Worm (Caenorhabditis elegans) whole organism, L4/young adult: ENCODE results near the gene cyp-33C7.

ENCODE experiments used
- W03F9.2 ChIP-seq: fragments of 150-350 bp; optimal IDR thresholded peaks from 2 replicates; lab custom pipeline; 2014; ENCODE audit warnings: missing biosample characterization, missing genetic modification characterization
- dao-5 ChIP-seq: sonication (generic microtip); optimal IDR thresholded peaks from 2 replicates; lab custom pipeline; 2016; ENCODE audit warnings: missing genotype, missing genetic modification characterization, moderate library complexity, missing compliant biosample characterization
- him-1 ChIP-seq: sonication (generic microtip); optimal IDR thresholded peaks from 2 replicates; lab custom pipeline; 2016; ENCODE audit warnings: missing genotype, missing genetic modification reagents, missing genetic modification characterization, missing compliant biosample characterization

- TF ChIP-seq dao-5 (tag; lab: Kevin White, UChicago) = no peak
- no peak for TF ChIP-seq him-1
- no peak for TF ChIP-seq W03F9.2 (tag; lab: Kevin White, UChicago)
These were observed 41.9 kb downstream of the cyp-33C7 start, which contains the start of gene nhr-115 for ce11 chrV:2292240-2292639.
